Worm (Caenorhabditis elegans) whole organism, mixed stage, embryonic: ENCODE data around the gene cln-3.3.

Experiments
- ceh-83 ChIP-seq: fragments of 200-800 bp; sonication (Bioruptor generic); optimal IDR thresholded peaks from 2 replicates; lab custom pipeline; 2018; ENCODE audit warnings: mild to moderate bottlenecking, missing genetic modification characterization, missing compliant biosample characterization
- flh-1 ChIP-seq: fragments of 200-800 bp; sonication (Bioruptor generic); optimal IDR thresholded peaks from 2 replicates; lab custom pipeline; 2018; ENCODE audit warnings: mild to moderate bottlenecking, missing genetic modification characterization, moderate library complexity, missing compliant biosample characterization
- mab-5 ChIP-seq: fragments of 150-350 bp; optimal IDR thresholded peaks from 2 replicates; lab custom pipeline; 2014; ENCODE audit warnings: missing biosample characterization, missing genetic modification characterization
- nhr-28 ChIP-seq: fragments of 150-350 bp; optimal IDR thresholded peaks from 2 replicates; lab custom pipeline; 2014; ENCODE audit warnings: missing biosample characterization, missing genetic modification characterization
- unc-39 ChIP-seq: fragments of 150-350 bp; optimal IDR thresholded peaks from 2 replicates; lab custom pipeline; 2014; ENCODE audit warnings: missing biosample characterization, missing genetic modification characterization
- unc-62 ChIP-seq: fragments of 150-350 bp; optimal IDR thresholded peaks from 2 replicates; lab custom pipeline; 2014; ENCODE audit warnings: missing biosample characterization, missing genetic modification reagents, missing genetic modification characterization

ce11 chrV:8641266-8641665 is 41.6 kb upstream of the cln-3.3 start, which contains the start of gene F28A12.3:
- no peak for TF ChIP-seq nhr-28 (tag; lab: Kevin White, UChicago)
- no peak for TF ChIP-seq unc-39 (tag; lab: Kevin White, UChicago)
- no peak for TF ChIP-seq unc-62 (GFP tag; lab: Kevin White, UChicago)
- TF ChIP-seq mab-5 (tag; lab: Kevin White, UChicago): no peak
- TF ChIP-seq ceh-83 (GFP tag; lab: Kevin White, UChicago): no peak
- TF ChIP-seq flh-1 (GFP tag; lab: Kevin White, UChicago): no peak
